Worm (Caenorhabditis elegans): Measurements from ENCODE around the gene dnj-26.

ce11 chrIV:12289149-12289548 lies 36.7 kb upstream of the dnj-26 start, which contains the start of gene C42C1.9:
- TF ChIP-seq Y116A8C.19 (tag; optimal IDR thresholded peaks at IDR 0.05; ENCODE audit: borderline replicate concordance) (no peak), nhr-11 (tag; optimal IDR thresholded peaks at IDR 0.05) (no peak), C04F5.9 (tag; optimal IDR thresholded peaks at IDR 0.05) (no peak), ceh-82 (tag; optimal IDR thresholded peaks at IDR 0.05) (no peak), zip-4 (GFP tag; optimal IDR thresholded peaks at IDR 0.05) (no peak)
